Fruit fly (Drosophila melanogaster) whole organism, embryonic: ENCODE data around the gene Sfp26Ad.

ENCODE experiments used
- Atf-2 ChIP-seq: fragments of 200-800 bp; sonication (Bioruptor generic); optimal IDR thresholded peaks from 2 replicates; lab custom pipeline; 2016; ENCODE audit warnings: missing biosample characterization, missing genetic modification characterization
- Bgb ChIP-seq: fragments of 200-800 bp; sonication (Bioruptor generic); IDR thresholded peaks from 2 replicates; pipeline ENCODE4 v1.3.6; 2022; ENCODE audit warnings: missing biosample characterization, missing genetic modification characterization; ENCODE audit not compliant: partially characterized antibody
- CG10321 ChIP-seq: fragments of 200-800 bp; sonication (Bioruptor generic); IDR thresholded peaks from 2 replicates; pipeline ENCODE4 v1.3.6; 2022; ENCODE audit warnings: missing biosample characterization, missing genetic modification characterization
- CG1233 ChIP-seq: fragments of 200-800 bp; sonication (Bioruptor generic); optimal IDR thresholded peaks from 4 replicates; lab custom pipeline; 2018; ENCODE audit warnings: missing biosample characterization, mild to moderate bottlenecking, missing genetic modification characterization
- CG17328 ChIP-seq: fragments of 200-800 bp; sonication (Bioruptor generic); IDR thresholded peaks from 2 replicates; pipeline ENCODE4 v1.3.6; 2022; ENCODE audit warnings: missing biosample characterization, missing genetic modification characterization
- CG17385 ChIP-seq: fragments of 200-800 bp; sonication (Bioruptor generic); optimal IDR thresholded peaks from 3 replicates; lab custom pipeline; 2018; ENCODE audit warnings: missing biosample characterization, mild to moderate bottlenecking, missing genetic modification characterization
- CG2889 ChIP-seq: fragments of 200-800 bp; sonication (Bioruptor generic); IDR thresholded peaks from 3 replicates; pipeline ENCODE4 v1.3.6; 2022; ENCODE audit warnings: missing biosample characterization, missing genetic modification characterization
- CG32767 ChIP-seq: fragments of 200-800 bp; sonication (Bioruptor generic); IDR thresholded peaks from 2 replicates; pipeline ENCODE4 v1.3.6; 2022; ENCODE audit warnings: missing biosample characterization, missing genetic modification characterization
- CG6175 ChIP-seq: fragments of 200-800 bp; sonication (Bioruptor generic); IDR thresholded peaks from 3 replicates; pipeline ENCODE4 v1.3.6; 2022; ENCODE audit warnings: missing biosample characterization, missing genetic modification characterization
- CG7745 ChIP-seq: fragments of 200-800 bp; sonication (Bioruptor generic); optimal IDR thresholded peaks from 2 replicates; lab custom pipeline; 2018; ENCODE audit warnings: missing biosample characterization, mild to moderate bottlenecking, missing genetic modification characterization, moderate library complexity
- CG8089 ChIP-seq: fragments of 200-800 bp; sonication (Bioruptor generic); optimal IDR thresholded peaks from 3 replicates; lab custom pipeline; 2016; ENCODE audit warnings: missing biosample characterization, missing genetic modification characterization
- CG8478 ChIP-seq: fragments of >200 bp; optimal IDR thresholded peaks from 2 replicates; lab custom pipeline; 2018
- CG8924 ChIP-seq: fragments of 200-800 bp; optimal IDR thresholded peaks from 3 replicates; lab custom pipeline; 2019; ENCODE audit warnings: missing biosample characterization, mild to moderate bottlenecking, missing genetic modification characterization, moderate library complexity
- CG9727 ChIP-seq: fragments of 200-800 bp; sonication (Bioruptor generic); optimal IDR thresholded peaks from 3 replicates; lab custom pipeline; 2017; ENCODE audit warnings: missing biosample characterization, mild to moderate bottlenecking, missing genetic modification characterization
- CHES-1-like ChIP-seq: fragments of 200-800 bp; sonication (Bioruptor generic); optimal IDR thresholded peaks from 2 replicates; lab custom pipeline; 2016; ENCODE audit warnings: missing biosample characterization, missing genetic modification characterization
- D ChIP-seq, 2 experiments: fragments of 200-800 bp in 1 of 2; fragments of >200 bp in 1 of 2; sonication (Bioruptor generic) in 1 of 2; optimal IDR thresholded peaks; 2 replicates in 1 of 2; 3 replicates in 1 of 2; lab custom pipeline; 2017; ENCODE audit warnings: mild to moderate bottlenecking in 1 of 2, missing biosample characterization in 1 of 2, missing genetic modification characterization in 1 of 2, missing genetic modification reagents in 1 of 2
- Deaf1 ChIP-seq: fragments of 200-800 bp; optimal IDR thresholded peaks from 3 replicates; lab custom pipeline; 2019; ENCODE audit warnings: missing biosample characterization, mild to moderate bottlenecking, missing genetic modification characterization, moderate library complexity
- Ets65A ChIP-seq: fragments of 200-800 bp; sonication (Bioruptor generic); peaks from one replicate; lab custom pipeline; 2016; ENCODE audit warnings: missing biosample characterization, missing genetic modification characterization
- Hey ChIP-seq: fragments of 200-800 bp; sonication (Bioruptor generic); optimal IDR thresholded peaks from 3 replicates; lab custom pipeline; 2018; ENCODE audit warnings: missing biosample characterization, mild to moderate bottlenecking, missing genetic modification characterization
- Mrtf ChIP-seq: fragments of 200-800 bp; sonication (Bioruptor generic); IDR thresholded peaks from 3 replicates; pipeline ENCODE4 v1.3.6; 2022; ENCODE audit warnings: missing biosample characterization, missing genetic modification characterization
- Nf-YA ChIP-seq: fragments of 200-800 bp; sonication (Bioruptor generic); IDR thresholded peaks from 2 replicates; pipeline ENCODE4 v1.3.6; 2022; ENCODE audit warnings: missing biosample characterization, missing genetic modification characterization
- Nf-YB ChIP-seq: fragments of 200-800 bp; sonication (Bioruptor generic); optimal IDR thresholded peaks from 3 replicates; lab custom pipeline; 2019; ENCODE audit warnings: missing biosample characterization, mild to moderate bottlenecking, missing genetic modification characterization, moderate library complexity
- Nf-YC ChIP-seq: fragments of 200-800 bp; optimal IDR thresholded peaks from 3 replicates; lab custom pipeline; 2019; ENCODE audit warnings: missing biosample characterization, mild to moderate bottlenecking, missing genetic modification characterization, moderate library complexity
- Pdp1 ChIP-seq, 2 experiments: fragments of 200-800 bp; sonication (Bioruptor generic); optimal IDR thresholded peaks; 3 replicates each; lab custom pipeline; 2016; ENCODE audit warnings: missing biosample characterization in 2 of 2, missing genetic modification characterization in 2 of 2, mild to moderate bottlenecking in 1 of 2, moderate library complexity in 1 of 2
- Trl ChIP-seq, 3 experiments: fragments of >200 bp in 2 of 3; fragments of 200-800 bp in 1 of 3; sonication (Bioruptor generic) in 1 of 3; optimal IDR thresholded peaks; 2 replicates in 1 of 3; 3 replicates in 2 of 3; lab custom pipeline; 2016 to 2017; ENCODE audit warnings: missing biosample characterization in 1 of 3, missing genetic modification characterization in 1 of 3
- caup ChIP-seq: fragments of 200-800 bp; sonication (Bioruptor generic); optimal IDR thresholded peaks from 3 replicates; lab custom pipeline; 2017; ENCODE audit warnings: missing biosample characterization, mild to moderate bottlenecking, missing genetic modification characterization, moderate library complexity; ENCODE audit not compliant: severe bottlenecking
- cg ChIP-seq: fragments of 200-800 bp; sonication (Bioruptor generic); optimal IDR thresholded peaks from 3 replicates; lab custom pipeline; 2019; ENCODE audit warnings: missing biosample characterization, mild to moderate bottlenecking, missing genetic modification characterization, moderate library complexity
- crol ChIP-seq: fragments of 200-800 bp; sonication (Bioruptor generic); IDR thresholded peaks from 2 replicates; pipeline ENCODE4 v1.3.6; 2022; ENCODE audit warnings: missing biosample characterization, missing genetic modification characterization
- dysf ChIP-seq: fragments of 200-800 bp; sonication (Bioruptor generic); IDR thresholded peaks from 3 replicates; pipeline ENCODE4 v1.3.6; 2022; ENCODE audit warnings: missing biosample characterization, missing genetic modification characterization
- ewg ChIP-seq: fragments of 200-800 bp; sonication (Bioruptor generic); optimal IDR thresholded peaks from 3 replicates; lab custom pipeline; 2017; ENCODE audit warnings: mild to moderate bottlenecking, missing biosample characterization, missing genetic modification reagents, missing genetic modification characterization
- jigr1 ChIP-seq: fragments of 200-800 bp; sonication (Bioruptor generic); IDR thresholded peaks from 3 replicates; pipeline ENCODE4 v1.3.6; 2022; ENCODE audit warnings: missing biosample characterization, missing genetic modification characterization
- knrl ChIP-seq: fragments of 200-800 bp; sonication (Bioruptor generic); IDR thresholded peaks from 3 replicates; pipeline ENCODE4 v1.3.6; 2022; ENCODE audit warnings: missing biosample characterization, missing genetic modification characterization; ENCODE audit not compliant: partially characterized antibody
- nerfin-1 ChIP-seq: fragments of 200-800 bp; sonication (Bioruptor generic); optimal IDR thresholded peaks from 3 replicates; lab custom pipeline; 2019; ENCODE audit warnings: missing biosample characterization, mild to moderate bottlenecking, missing genetic modification characterization, moderate library complexity
- pb ChIP-seq: fragments of 200-800 bp; sonication (Bioruptor generic); optimal IDR thresholded peaks from 3 replicates; lab custom pipeline; 2016; ENCODE audit warnings: missing biosample characterization, missing genetic modification characterization
- prd ChIP-seq, 3 experiments: fragments of >200 bp in 2 of 3; fragments of 200-800 bp in 1 of 3; sonication (Bioruptor generic) in 1 of 3; optimal IDR thresholded peaks in 2 of 3; IDR thresholded peaks in 1 of 3; 2 replicates in 2 of 3; 3 replicates in 1 of 3; pipeline versions ENCODE4 v1.3.6 to Lab custom; 2017 to 2022; ENCODE audit warnings: missing biosample characterization in 1 of 3, missing genetic modification characterization in 1 of 3
- pros ChIP-seq: fragments of 200-800 bp; sonication (Bioruptor generic); optimal IDR thresholded peaks from 3 replicates; lab custom pipeline; 2019; ENCODE audit warnings: missing biosample characterization, mild to moderate bottlenecking, missing genetic modification characterization, moderate library complexity
- seq ChIP-seq: fragments of 200-800 bp; sonication (Bioruptor generic); IDR thresholded peaks from 2 replicates; pipeline ENCODE4 v1.3.6; 2022; ENCODE audit warnings: missing biosample characterization, missing genetic modification characterization
- so ChIP-seq: fragments of 200-800 bp; sonication (Bioruptor generic); IDR thresholded peaks from 3 replicates; pipeline ENCODE4 v1.3.6; 2022; ENCODE audit warnings: missing biosample characterization, missing genetic modification characterization
- tll ChIP-seq, 2 experiments: fragments of 200-800 bp in 1 of 2; fragments of >200 bp in 1 of 2; sonication (Bioruptor generic) in 1 of 2; optimal IDR thresholded peaks; 2 replicates each; lab custom pipeline; 2017 to 2019; ENCODE audit warnings: missing biosample characterization in 2 of 2, missing genetic modification characterization in 2 of 2, mild to moderate bottlenecking in 1 of 2, moderate library complexity in 1 of 2
- toy ChIP-seq: fragments of 200-800 bp; sonication (Bioruptor generic); IDR thresholded peaks from 2 replicates; pipeline ENCODE4 v1.3.6; 2022; ENCODE audit warnings: missing biosample characterization, missing genetic modification characterization
- vnd ChIP-seq: fragments of 200-800 bp; sonication (Bioruptor generic); IDR thresholded peaks from 3 replicates; pipeline ENCODE4 v1.3.6; 2022; ENCODE audit warnings: missing biosample characterization, missing genetic modification characterization; ENCODE audit not compliant: partially characterized antibody

The Sfp26Ad gene

DNA sequence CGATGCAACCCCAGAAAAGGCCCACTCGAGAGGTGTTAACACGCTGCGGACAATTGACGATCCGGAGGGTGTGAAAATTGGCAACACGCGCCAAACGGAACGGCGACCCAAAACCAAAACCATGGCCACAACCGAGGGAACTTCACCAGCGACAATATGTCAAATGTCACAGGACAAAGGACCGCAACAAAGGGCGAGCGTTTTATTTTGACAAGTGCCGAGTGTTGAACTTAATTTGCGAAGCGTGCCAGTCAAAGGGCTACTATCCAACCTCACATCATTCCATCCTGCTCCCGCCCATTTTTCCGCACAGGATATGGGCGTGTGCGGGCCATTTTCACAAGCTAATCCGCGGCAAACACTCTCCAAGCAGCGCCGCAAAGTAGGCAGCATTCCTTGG, 15.7 kb downstream of the Sfp26Ad start:
- no peak for TF ChIP-seq D (optimal IDR thresholded peaks at IDR 0.05; lab: Kevin White, UChicago)
- peak; percentile 60 for TF ChIP-seq D (GFP tag; optimal IDR thresholded peaks at IDR 0.05; lab: Kevin White, UChicago)
- TF ChIP-seq Hey (tag; lab: Kevin White, UChicago) = peak; percentile 81
- TF ChIP-seq Mrtf (GFP tag; lab: Robert Waterston, UW) = peak; percentile 14; the same call in 1 of the 3 replicates
- TF ChIP-seq dysf (GFP tag; lab: Robert Waterston, UW) = 0 out of 3 replicates have a peak, but pooled peaks have one; percentile 5
- TF ChIP-seq CG2889 (GFP tag; lab: Robert Waterston, UW) = no peak

- 0 out of 3 replicates have a peak, but pooled peaks have one; percentile 11 for TF ChIP-seq dysf (GFP tag; lab: Robert Waterston, UW)
- 0 out of 3 replicates have a peak, but pooled peaks have one; percentile 11 for TF ChIP-seq vnd
- no peak for TF ChIP-seq prd (optimal IDR thresholded peaks at IDR 0.05; lab: Kevin White, UChicago)
- no peak for TF ChIP-seq prd (GFP tag; IDR thresholded peaks at IDR 0.05; lab: Robert Waterston, UW)
These were observed 17.5 kb downstream of the Sfp26Ad start, which contains the start of gene dsf for dm6 chr2L:5925637-5926036. Gene dsf, plus strand, starts transcription at chr2L:5925937.

dm6 chr2L:5925164-5925563, 17.9 kb downstream of the Sfp26Ad start:
- TF ChIP-seq Atf-2 (GFP tag; lab: Kevin White, UChicago) = no peak
- no peak for TF ChIP-seq caup (GFP tag; lab: Kevin White, UChicago)
- peak; percentile 53 for TF ChIP-seq Nf-YA (GFP tag; lab: Robert Waterston, UW)
- peak; percentile 96 for TF ChIP-seq Nf-YB
- TF ChIP-seq CG17328 (GFP tag; lab: Robert Waterston, UW) = no peak
- peak; percentile 74 for TF ChIP-seq Deaf1 (tag; lab: Kevin White, UChicago)
- peak; percentile 97 for TF ChIP-seq Nf-YC (tag; lab: Kevin White, UChicago)
- TF ChIP-seq ewg (GFP tag; lab: Kevin White, UChicago) = peak; percentile 8
- TF ChIP-seq cg (GFP tag; lab: Kevin White, UChicago) = peak; percentile 82
- TF ChIP-seq Pdp1 (GFP tag; optimal IDR thresholded peaks at IDR 0.05; lab: Kevin White, UChicago) = no peak
- peak; percentile 32 to 36 for TF ChIP-seq Trl (optimal IDR thresholded peaks at IDR 0.05; lab: Kevin White, UChicago)
- TF ChIP-seq Trl (GFP tag; optimal IDR thresholded peaks at IDR 0.05; lab: Kevin White, UChicago) = no peak
- TF ChIP-seq CHES-1-like (GFP tag; lab: Kevin White, UChicago) = no peak
- TF ChIP-seq CG10321 (GFP tag; lab: Robert Waterston, UW) = 0 out of 2 replicates have a peak, but pooled peaks have one; percentile 19
- TF ChIP-seq crol (GFP tag; lab: Robert Waterston, UW) = peak; percentile 62
- TF ChIP-seq jigr1 (GFP tag; lab: Robert Waterston, UW) = no peak
- TF ChIP-seq CG32767 (GFP tag; lab: Robert Waterston, UW) = no peak
- TF ChIP-seq Ets65A = peak; percentile 19
- peak; percentile 78; the same call in 1 of the 2 replicates for TF ChIP-seq seq (GFP tag; lab: Robert Waterston, UW)
- TF ChIP-seq pb (GFP tag; lab: Kevin White, UChicago) = no peak
- TF ChIP-seq, all 482 proteins: peak for 11

DNA sequence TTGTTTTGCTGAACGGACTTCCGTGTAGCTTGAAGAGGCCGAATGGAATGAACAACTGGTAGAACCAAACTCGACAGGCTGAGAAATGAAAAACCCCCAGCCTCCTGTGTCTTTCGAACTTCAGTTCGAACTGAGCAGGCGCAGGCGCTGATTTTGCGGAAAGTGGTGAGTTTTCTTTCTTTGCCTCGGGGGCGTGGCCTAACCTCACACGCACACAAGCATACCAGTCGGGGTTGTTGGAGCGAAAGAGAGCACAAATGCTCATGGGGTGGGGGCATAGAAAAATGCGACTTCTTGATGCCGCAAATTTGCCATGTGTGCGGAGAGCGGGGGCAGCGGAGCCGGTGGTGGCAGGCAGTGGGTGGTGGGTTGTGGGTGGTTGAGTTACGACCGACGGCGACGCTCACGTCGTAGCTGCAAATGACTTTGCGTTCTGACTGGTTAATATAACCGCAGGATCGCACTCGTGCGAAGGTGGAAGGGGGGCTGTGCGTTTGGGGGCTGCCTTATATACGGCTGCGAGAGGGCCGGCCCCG, 19.4 kb downstream of the Sfp26Ad start, which contains the start of gene CG9016:
TSS of gene CG9016 (minus strand) at position 51 of the 536 bp plus-strand sequence.
- TF ChIP-seq Nf-YB (peak; percentile 94), CG8924 (tag; lab: Kevin White, UChicago) (no peak), CG17385 (GFP tag; lab: Kevin White, UChicago) (no peak), CG7745 (no peak), toy (GFP tag; lab: Robert Waterston, UW) (0 out of 2 replicates have a peak, but pooled peaks have one; percentile 28), pros (GFP tag; lab: Kevin White, UChicago) (peak; percentile 27), Bgb (GFP tag; lab: Robert Waterston, UW) (peak; percentile 19; the same call in 1 of the 2 replicates), CG1233 (no peak), CG6175 (GFP tag; lab: Robert Waterston, UW) (no peak), CG9727 (GFP tag; lab: Kevin White, UChicago) (no peak), Nf-YC (tag; lab: Kevin White, UChicago) (peak; percentile 97), cg (GFP tag; lab: Kevin White, UChicago) (peak; percentile 73), so (GFP tag; lab: Robert Waterston, UW) (0 out of 3 replicates have a peak, but pooled peaks have one; percentile 17), tll (GFP tag; optimal IDR thresholded peaks at IDR 0.05; lab: Kevin White, UChicago) (peak in 1 of 2 experiments; percentile 15), CG8478 (peak; percentile 79), crol (GFP tag; lab: Robert Waterston, UW) (peak; percentile 89), knrl (GFP tag; lab: Robert Waterston, UW) (0 out of 3 replicates have a peak, but pooled peaks have one; percentile 24), Trl (optimal IDR thresholded peaks at IDR 0.05; lab: Kevin White, UChicago) (peak in 1 of 2 experiments; percentile 9), Trl (GFP tag; optimal IDR thresholded peaks at IDR 0.05; lab: Kevin White, UChicago) (no peak), nerfin-1 (tag; lab: Kevin White, UChicago) (peak; percentile 5), ewg (GFP tag; lab: Kevin White, UChicago) (peak; percentile 86), CG8089 (GFP tag; lab: Kevin White, UChicago) (no peak)
